Fruit fly (Drosophila melanogaster) whole organism, pupa: ENCODE data around the gene CG14785.

Source experiments
- CG10348 ChIP-seq: fragments of 200-800 bp; sonication (Bioruptor generic); IDR thresholded peaks from 2 replicates; pipeline ENCODE4 v1.3.6; 2022; ENCODE audit warnings: missing biosample characterization, missing genetic modification characterization
- CG12605 ChIP-seq: fragments of 200-800 bp; sonication (Bioruptor generic); IDR thresholded peaks from 2 replicates; pipeline ENCODE4 v1.3.6; 2022; ENCODE audit warnings: missing biosample characterization, missing genetic modification characterization
- CG13204 ChIP-seq: fragments of 200-800 bp; sonication (Bioruptor generic); optimal IDR thresholded peaks from 2 replicates; lab custom pipeline; 2018; ENCODE audit warnings: missing biosample characterization, mild to moderate bottlenecking, missing genetic modification characterization, moderate library complexity
- CG14655 ChIP-seq: fragments of 200-800 bp; sonication (Bioruptor generic); optimal IDR thresholded peaks from 3 replicates; lab custom pipeline; 2017; ENCODE audit warnings: mild to moderate bottlenecking, missing biosample characterization, missing genetic modification reagents, missing genetic modification characterization
- CG15710 ChIP-seq: fragments of 200-800 bp; sonication (Bioruptor generic); optimal IDR thresholded peaks from 2 replicates; lab custom pipeline; 2018; ENCODE audit warnings: missing biosample characterization, mild to moderate bottlenecking, missing genetic modification characterization, moderate library complexity
- CG17806 ChIP-seq: fragments of 200-800 bp; sonication (Bioruptor generic); optimal IDR thresholded peaks from 2 replicates; lab custom pipeline; 2018; ENCODE audit warnings: missing biosample characterization, mild to moderate bottlenecking, missing genetic modification characterization, moderate library complexity
- CG32121 ChIP-seq: fragments of 200-800 bp; sonication (Bioruptor generic); IDR thresholded peaks from 2 replicates; pipeline ENCODE4 v1.3.6; 2022; ENCODE audit warnings: missing biosample characterization, missing genetic modification characterization
- CG34367 ChIP-seq: fragments of 200-800 bp; sonication (Bioruptor generic); optimal IDR thresholded peaks from 2 replicates; lab custom pipeline; 2018; ENCODE audit warnings: missing biosample characterization, mild to moderate bottlenecking, missing genetic modification characterization
- CG4496 ChIP-seq: fragments of 200-800 bp; sonication (Bioruptor generic); IDR thresholded peaks from 3 replicates; pipeline ENCODE4 v1.3.6; 2022; ENCODE audit warnings: missing biosample characterization, missing genetic modification characterization
- CG8159 ChIP-seq: fragments of 200-800 bp; sonication (Bioruptor generic); optimal IDR thresholded peaks from 3 replicates; lab custom pipeline; 2018; ENCODE audit warnings: missing biosample characterization, mild to moderate bottlenecking, missing genetic modification characterization, moderate library complexity
- CG8301 ChIP-seq: fragments of 200-800 bp; sonication (Bioruptor generic); optimal IDR thresholded peaks from 2 replicates; lab custom pipeline; 2018; ENCODE audit warnings: missing biosample characterization, mild to moderate bottlenecking, missing genetic modification characterization
- CG9948 ChIP-seq: fragments of 200-800 bp; sonication (Bioruptor generic); optimal IDR thresholded peaks from 2 replicates; lab custom pipeline; 2018; ENCODE audit warnings: missing biosample characterization, mild to moderate bottlenecking, missing genetic modification characterization, moderate library complexity
- D1 ChIP-seq: fragments of 200-800 bp; sonication (Bioruptor generic); optimal IDR thresholded peaks from 2 replicates; lab custom pipeline; 2018; ENCODE audit warnings: missing biosample characterization, mild to moderate bottlenecking, missing genetic modification characterization, moderate library complexity
- EcR ChIP-seq: fragments of 200-800 bp; sonication (Bioruptor generic); optimal IDR thresholded peaks from 3 replicates; lab custom pipeline; 2019; ENCODE audit warnings: missing biosample characterization, missing genetic modification characterization, mild to moderate bottlenecking, moderate library complexity, missing genetic modification reagents
- Ets98B ChIP-seq: fragments of 200-800 bp; sonication (Bioruptor generic); IDR thresholded peaks from 2 replicates; pipeline ENCODE4 v1.3.6; 2022; ENCODE audit warnings: missing biosample characterization, missing genetic modification characterization
- Pif1A ChIP-seq: fragments of 200-800 bp; sonication (Bioruptor generic); optimal IDR thresholded peaks from 3 replicates; lab custom pipeline; 2016; ENCODE audit warnings: missing biosample characterization, missing genetic modification characterization
- Pif1B ChIP-seq: fragments of 200-800 bp; sonication (Bioruptor generic); optimal IDR thresholded peaks from 3 replicates; lab custom pipeline; 2016; ENCODE audit warnings: missing biosample characterization, missing genetic modification characterization
- Snoo ChIP-seq: fragments of 200-800 bp; sonication (Bioruptor generic); optimal IDR thresholded peaks from 3 replicates; lab custom pipeline; 2017; ENCODE audit warnings: missing biosample characterization, mild to moderate bottlenecking, missing genetic modification characterization, inconsistent platforms
- fd96Ca ChIP-seq: fragments of 200-800 bp; sonication (Bioruptor generic); IDR thresholded peaks from 3 replicates; pipeline ENCODE4 v1.3.6; 2022; ENCODE audit warnings: missing biosample characterization, missing genetic modification characterization
- gl ChIP-seq: fragments of 200-800 bp; sonication (Bioruptor generic); optimal IDR thresholded peaks from 2 replicates; lab custom pipeline; 2018; ENCODE audit warnings: missing biosample characterization, mild to moderate bottlenecking, missing genetic modification characterization
- rn ChIP-seq: fragments of 200-800 bp; sonication (Bioruptor generic); IDR thresholded peaks from 2 replicates; pipeline ENCODE4 v1.3.6; 2022; ENCODE audit warnings: missing biosample characterization, missing genetic modification characterization

Gene CG14785

DNA sequence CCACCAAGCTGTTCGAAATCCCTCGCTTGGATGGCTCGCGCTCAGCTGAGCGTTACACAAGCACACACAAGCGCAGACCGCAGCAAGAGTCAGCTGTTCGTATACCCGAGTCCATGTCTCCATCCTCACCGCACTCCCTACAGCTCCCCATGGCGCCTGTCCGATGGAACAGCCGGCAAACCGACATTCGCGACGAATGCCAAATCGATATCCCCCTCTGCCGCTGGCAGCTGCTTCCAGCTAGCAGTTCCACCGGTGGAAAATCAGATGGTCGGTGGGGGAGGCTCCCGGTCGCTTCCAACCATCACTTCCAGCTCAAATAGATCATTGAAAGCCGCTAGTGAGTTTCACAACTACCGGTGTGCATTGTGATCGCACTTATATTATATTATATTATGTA, 46.5 kb downstream of the CG14785 start:
- TF ChIP-seq CG13204 (GFP tag; lab: Kevin White, UChicago), result peak; percentile 35
- TF ChIP-seq fd96Ca (GFP tag; lab: Robert Waterston, UW), result no peak
- TF ChIP-seq Pif1B (GFP tag; lab: Kevin White, UChicago), result no peak
- no peak for TF ChIP-seq EcR (GFP tag; lab: Kevin White, UChicago)
- TF ChIP-seq Pif1A (GFP tag; lab: Kevin White, UChicago), result no peak
- no peak for TF ChIP-seq CG10348 (GFP tag; lab: Robert Waterston, UW)

DNA sequence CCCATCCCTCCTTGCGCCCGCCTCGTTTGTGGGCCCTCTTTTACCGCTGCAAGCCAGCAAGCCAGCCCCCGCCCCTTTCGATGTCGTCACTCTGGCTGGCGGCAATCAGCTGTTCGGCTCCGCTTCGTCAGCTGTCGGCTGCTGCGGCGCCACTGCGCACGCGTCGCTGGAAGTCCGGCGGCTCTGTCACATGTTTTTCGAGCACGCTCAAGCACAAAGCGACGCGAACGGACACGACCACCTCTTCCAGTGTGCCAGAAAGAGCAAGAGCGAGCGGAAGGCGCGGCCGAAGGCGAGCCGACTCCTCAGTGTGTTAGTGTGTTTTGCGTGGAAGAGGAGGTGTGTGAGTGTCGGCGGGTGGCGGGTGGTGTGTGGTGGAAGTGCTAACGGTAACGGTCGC, 47.9 kb downstream of the CG14785 start, which contains the start of gene futsch:
TSS of gene futsch (plus strand) at position 106 of the 400 bp plus-strand sequence.
- TF ChIP-seq CG13204 (GFP tag; lab: Kevin White, UChicago) (peak; percentile 69), fd96Ca (GFP tag; lab: Robert Waterston, UW) (no peak), Pif1B (GFP tag; lab: Kevin White, UChicago) (no peak)
- TF ChIP-seq, all 21 proteins: peak for 1

DNA sequence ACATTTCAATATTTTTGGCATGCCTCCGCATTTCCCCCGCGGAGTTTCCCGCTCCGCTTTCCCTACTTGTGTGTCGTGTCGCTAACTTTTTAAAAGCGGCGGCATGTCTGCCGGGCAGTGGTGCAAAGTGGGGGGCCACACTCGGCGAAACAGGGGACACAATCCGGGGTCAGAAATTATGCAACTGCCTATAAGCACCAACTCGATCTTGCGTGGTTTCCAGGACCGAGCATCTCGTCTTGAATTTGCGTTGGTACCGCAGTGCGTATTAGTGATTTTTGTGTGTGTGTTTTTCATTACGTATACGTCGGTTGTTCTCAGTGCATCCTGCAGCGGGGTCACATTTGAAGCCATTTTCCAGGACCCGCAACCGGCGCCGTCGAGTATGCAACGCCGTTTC, 49.2 kb downstream of the CG14785 start:
- TF ChIP-seq CG9948 (tag; lab: Kevin White, UChicago), result no peak
- no peak for TF ChIP-seq gl (tag; lab: Kevin White, UChicago)
- no peak for TF ChIP-seq CG15710 (tag; lab: Kevin White, UChicago)
- TF ChIP-seq, all 21 proteins: peak for 0

DNA sequence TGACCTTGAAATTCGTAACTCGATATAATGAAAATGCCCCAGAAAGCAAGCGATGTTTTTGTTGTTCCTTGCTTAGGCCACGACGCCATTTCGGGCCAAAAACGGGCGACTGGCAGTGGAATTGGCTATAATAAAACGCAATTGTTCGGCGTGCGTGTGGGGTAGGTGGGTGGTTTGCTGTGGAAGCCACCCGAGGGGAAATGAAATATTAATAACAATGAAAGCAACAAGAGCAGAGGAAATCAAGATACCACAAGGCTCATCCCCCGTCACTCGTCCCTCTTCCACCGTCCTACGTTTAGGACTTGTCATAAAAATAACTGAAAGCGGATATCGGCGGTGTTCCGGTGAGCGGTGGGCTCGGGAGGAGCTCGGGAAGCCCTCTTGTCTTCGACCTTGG, 51.1 kb downstream of the CG14785 start:
- TF ChIP-seq CG15710 (tag; lab: Kevin White, UChicago) (no peak), Snoo (tag; lab: Kevin White, UChicago) (no peak), CG4496 (GFP tag; lab: Robert Waterston, UW) (no peak), fd96Ca (GFP tag; lab: Robert Waterston, UW) (no peak), Pif1B (GFP tag; lab: Kevin White, UChicago) (no peak), CG12605 (GFP tag; lab: Robert Waterston, UW) (no peak), gl (tag; lab: Kevin White, UChicago) (no peak), CG9948 (tag; lab: Kevin White, UChicago) (no peak), rn (GFP tag; lab: Robert Waterston, UW) (no peak), EcR (GFP tag; lab: Kevin White, UChicago) (no peak), Ets98B (no peak), CG34367 (tag; lab: Kevin White, UChicago) (no peak), CG8159 (tag; lab: Kevin White, UChicago) (no peak), CG32121 (GFP tag; lab: Robert Waterston, UW) (no peak), CG14655 (GFP tag; lab: Kevin White, UChicago) (no peak), Pif1A (GFP tag; lab: Kevin White, UChicago) (no peak), CG8301 (tag; lab: Kevin White, UChicago) (no peak), CG17806 (no peak), CG13204 (GFP tag; lab: Kevin White, UChicago) (no peak), D1 (tag; lab: Kevin White, UChicago) (no peak)
